Fruit fly (Drosophila melanogaster): ENCODE data around the gene CG43673.

Gene CG43673

DNA sequence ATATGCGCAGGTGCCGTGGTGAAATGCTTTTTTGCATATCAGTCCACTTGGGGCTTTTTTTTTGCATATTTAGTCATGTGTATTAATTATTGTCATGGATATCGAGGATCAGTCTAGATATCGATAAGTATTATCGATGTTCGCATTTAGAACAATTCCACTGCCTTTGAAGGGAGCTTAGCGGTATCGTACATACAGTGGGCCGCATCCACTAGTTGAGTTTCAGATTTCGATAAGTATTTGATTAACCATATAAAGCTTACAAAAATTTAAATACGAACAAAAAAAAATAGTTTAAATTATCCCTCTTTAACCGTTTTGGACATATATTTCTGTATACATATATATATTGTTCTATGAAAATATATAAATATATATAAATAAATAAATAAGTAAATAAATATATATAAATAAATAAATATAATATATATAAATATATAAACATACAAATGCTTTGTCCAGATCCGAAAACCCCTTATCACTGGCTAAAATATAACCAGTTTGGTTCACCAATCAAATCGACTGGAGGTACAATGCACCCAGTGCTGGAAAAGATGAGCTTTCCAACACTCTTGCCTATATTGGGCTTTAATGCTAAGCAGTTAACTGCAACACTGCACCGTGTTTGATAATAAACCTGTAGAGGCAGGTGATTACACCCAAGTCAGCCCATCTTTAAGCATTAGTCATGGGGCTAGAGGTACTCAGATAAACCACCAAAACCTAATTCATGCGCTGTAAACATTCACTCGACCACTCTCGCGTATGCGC, 24.1 kb downstream of the CG43673 start (continued):
- TF ChIP-seq croc (GFP tag; conservative IDR thresholded peaks at IDR 0.05) (no peak), Taf1 (GFP tag; IDR thresholded peaks at IDR 0.05) (no peak)

DNA sequence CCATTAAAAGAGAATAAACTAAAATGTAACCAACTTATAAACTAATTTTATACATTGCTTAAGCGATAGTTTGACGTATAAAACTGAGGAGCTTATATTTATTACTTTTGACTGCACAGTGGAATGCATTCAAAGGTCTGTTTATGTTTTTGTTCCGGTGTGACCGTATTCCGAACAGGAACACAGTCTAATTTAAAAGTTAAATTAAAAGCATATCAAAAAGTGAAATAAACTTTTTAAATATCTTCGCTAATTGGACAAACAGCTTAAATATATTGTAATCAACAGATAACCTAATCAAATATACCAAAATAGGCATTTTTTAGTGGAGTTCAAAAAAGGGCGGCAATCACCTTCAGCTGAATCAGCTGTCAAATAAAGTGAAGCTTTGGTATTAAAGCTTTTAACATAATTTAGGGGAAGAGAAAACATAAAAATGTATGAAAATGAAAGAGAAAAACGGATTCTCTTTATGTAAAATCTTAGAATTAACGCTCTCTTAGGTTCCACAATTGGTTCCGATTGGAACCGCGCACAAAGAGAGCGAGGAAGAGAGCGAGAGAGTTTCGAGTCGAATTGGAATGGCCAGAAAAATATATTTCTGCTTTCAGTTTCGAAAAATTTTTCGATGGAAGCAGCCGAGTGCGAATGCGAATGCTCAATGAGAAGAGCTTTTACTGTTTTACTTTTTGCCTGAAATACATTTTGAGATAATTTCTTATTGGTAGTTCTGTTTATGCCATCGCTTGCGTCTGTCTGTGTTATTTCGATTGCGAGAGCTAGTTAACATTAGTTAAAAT, 25.0 kb downstream of the CG43673 start, which contains the start of the genes PGRP-LE and sd:
Gene PGRP-LE, minus strand, starts transcription at position 117 of the 800 bp plus-strand sequence.
Gene sd, plus strand, starts transcription at position 607 of the 800 bp plus-strand sequence.
- TF ChIP-seq Atf-2 (GFP tag; optimal IDR thresholded peaks at IDR 0.05): no peak
- TF ChIP-seq disco-r (GFP tag; optimal IDR thresholded peaks at IDR 0.05): no peak
- TF ChIP-seq fru (optimal IDR thresholded peaks at IDR 0.05): no peak
- no peak for TF ChIP-seq CG8765 (GFP tag; IDR thresholded peaks at IDR 0.05)
- TF ChIP-seq Camta (GFP tag; optimal IDR thresholded peaks at IDR 0.05): no peak
- no peak for TF ChIP-seq CG30403 (GFP tag; optimal IDR thresholded peaks at IDR 0.05)
- no peak for TF ChIP-seq H15 (GFP tag; IDR thresholded peaks at IDR 0.05)
- TF ChIP-seq CG5953 (GFP tag; IDR thresholded peaks at IDR 0.05): no peak
- no peak for TF ChIP-seq CG32772 (GFP tag; IDR thresholded peaks at IDR 0.05)
- no peak for TF ChIP-seq Hmr (GFP tag; optimal IDR thresholded peaks at IDR 0.05)
- no peak for TF ChIP-seq Xrp1 (GFP tag; IDR thresholded peaks at IDR 0.05)
- no peak for TF ChIP-seq CG31224 (GFP tag; IDR thresholded peaks at IDR 0.05)
- TF ChIP-seq Asciz (GFP tag; optimal IDR thresholded peaks at IDR 0.05): no peak
- no peak for TF ChIP-seq Oaz (GFP tag; IDR thresholded peaks at IDR 0.05)
- no peak for TF ChIP-seq CG8281 (tag; optimal IDR thresholded peaks at IDR 0.05)
- no peak for TF ChIP-seq fd64A (GFP tag; optimal IDR thresholded peaks at IDR 0.05)
- no peak for TF ChIP-seq maf-S (GFP tag; optimal IDR thresholded peaks at IDR 0.05)
- TF ChIP-seq CG11398 (GFP tag; optimal IDR thresholded peaks at IDR 0.05): no peak
- TF ChIP-seq CG42726 (GFP tag; IDR thresholded peaks at IDR 0.05; ENCODE audit: partially characterized antibody): no peak
- no peak for TF ChIP-seq pros (GFP tag; optimal IDR thresholded peaks at IDR 0.05)
- no peak for TF ChIP-seq fd96Cb (tag; optimal IDR thresholded peaks at IDR 0.05)
- TF ChIP-seq bsh (GFP tag; optimal IDR thresholded peaks at IDR 0.05): no peak
- no peak for TF ChIP-seq CG32532 (GFP tag; IDR thresholded peaks at IDR 0.05)
- TF ChIP-seq CG9609 (GFP tag; optimal IDR thresholded peaks at IDR 0.05): no peak
- no peak for TF ChIP-seq CG3407 (GFP tag; optimal IDR thresholded peaks at IDR 0.05)
- no peak for TF ChIP-seq gce (GFP tag; IDR thresholded peaks at IDR 0.05)
- no peak for TF ChIP-seq Vsx1 (GFP tag; optimal IDR thresholded peaks at IDR 0.05)
- TF ChIP-seq CG18011 (GFP tag; optimal IDR thresholded peaks at IDR 0.05): no peak
- no peak for TF ChIP-seq sob (GFP tag; IDR thresholded peaks at IDR 0.05)
- no peak for TF ChIP-seq Doc2 (GFP tag; IDR thresholded peaks at IDR 0.05)
- no peak for TF ChIP-seq Hsf (GFP tag; optimal IDR thresholded peaks at IDR 0.05)
- TF ChIP-seq Side (GFP tag; optimal IDR thresholded peaks at IDR 0.05): no peak
- no peak for TF ChIP-seq CG6813 (GFP tag; optimal IDR thresholded peaks at IDR 0.05)
- TF ChIP-seq Neu2 (GFP tag; optimal IDR thresholded peaks at IDR 0.05; ENCODE audit: borderline replicate concordance): no peak
- TF ChIP-seq kni (GFP tag; optimal IDR thresholded peaks at IDR 0.05): no peak
- peak; percentile 57 for TF ChIP-seq nom (GFP tag; optimal IDR thresholded peaks at IDR 0.05)
- TF ChIP-seq Sry-β (GFP tag; optimal IDR thresholded peaks at IDR 0.05): no peak
- no peak for TF ChIP-seq ttk (GFP tag; IDR thresholded peaks at IDR 0.05)
- no peak for TF ChIP-seq CG11695 (GFP tag; IDR thresholded peaks at IDR 0.05)
- no peak for TF ChIP-seq mirr (GFP tag; optimal IDR thresholded peaks at IDR 0.05)
- TF ChIP-seq CG15269 (tag; optimal IDR thresholded peaks at IDR 0.05): no peak
- TF ChIP-seq CG1832 (GFP tag; optimal IDR thresholded peaks at IDR 0.05): no peak
- TF ChIP-seq CG43689 (GFP tag; IDR thresholded peaks at IDR 0.05): no peak
- TF ChIP-seq Trl (optimal IDR thresholded peaks at IDR 0.05): peak; percentile 93 to 98
- no peak for TF ChIP-seq Trl (GFP tag; optimal IDR thresholded peaks at IDR 0.05)
